Fruit fly (Drosophila melanogaster) whole organism, embryonic: Measurements from ENCODE around the gene SelT.

Source experiments
- CG10959 ChIP-seq: fragments of 200-800 bp; sonication (Bioruptor generic); IDR thresholded peaks from 2 replicates; pipeline ENCODE4 v1.3.6; 2022; ENCODE audit warnings: missing biosample characterization, missing genetic modification characterization
- CG11504 ChIP-seq: fragments of 200-800 bp; sonication (Bioruptor generic); optimal IDR thresholded peaks from 3 replicates; lab custom pipeline; 2019; ENCODE audit warnings: missing biosample characterization, mild to moderate bottlenecking, missing genetic modification characterization, moderate library complexity
- CG11723 ChIP-seq: fragments of 200-800 bp; sonication (Bioruptor generic); optimal IDR thresholded peaks from 2 replicates; lab custom pipeline; 2017; ENCODE audit warnings: missing biosample characterization, mild to moderate bottlenecking, missing genetic modification characterization
- CG12104 ChIP-seq: fragments of 200-800 bp; sonication (Bioruptor generic); optimal IDR thresholded peaks from 3 replicates; lab custom pipeline; 2016; ENCODE audit warnings: missing biosample characterization, missing genetic modification characterization
- CG12769 ChIP-seq: fragments of 200-800 bp; sonication (Bioruptor generic); optimal IDR thresholded peaks from 2 replicates; lab custom pipeline; 2019; ENCODE audit warnings: missing biosample characterization, mild to moderate bottlenecking, missing genetic modification characterization, moderate library complexity
- CG14441 ChIP-seq: fragments of 200-800 bp; sonication (Bioruptor generic); IDR thresholded peaks from 2 replicates; pipeline ENCODE4 v1.3.6; 2022; ENCODE audit warnings: missing biosample characterization, missing genetic modification characterization
- CG15514 ChIP-seq: fragments of 200-800 bp; sonication (Bioruptor generic); optimal IDR thresholded peaks from 3 replicates; lab custom pipeline; 2017; ENCODE audit warnings: missing biosample characterization, missing genetic modification characterization, mild to moderate bottlenecking, moderate library complexity, missing genetic modification reagents
- CG16815 ChIP-seq: fragments of 200-800 bp; sonication (Bioruptor generic); optimal IDR thresholded peaks from 3 replicates; lab custom pipeline; 2017; ENCODE audit warnings: missing biosample characterization, mild to moderate bottlenecking, missing genetic modification characterization
- CG17385 ChIP-seq: fragments of 200-800 bp; sonication (Bioruptor generic); optimal IDR thresholded peaks from 3 replicates; lab custom pipeline; 2018; ENCODE audit warnings: missing biosample characterization, mild to moderate bottlenecking, missing genetic modification characterization
- CG17612 ChIP-seq: fragments of 200-800 bp; sonication (Bioruptor generic); IDR thresholded peaks from 2 replicates; pipeline ENCODE4 v1.3.6; 2022; ENCODE audit warnings: missing biosample characterization, missing genetic modification characterization
- CG17912 ChIP-seq: fragments of 200-800 bp; sonication (Bioruptor generic); optimal IDR thresholded peaks from 2 replicates; lab custom pipeline; 2018; ENCODE audit warnings: missing biosample characterization, mild to moderate bottlenecking, missing genetic modification characterization
- CG18476 ChIP-seq: fragments of 200-800 bp; sonication (Bioruptor generic); optimal IDR thresholded peaks from 2 replicates; lab custom pipeline; 2016; ENCODE audit warnings: missing biosample characterization, mild to moderate bottlenecking, missing genetic modification characterization
- CG2116 ChIP-seq: fragments of 200-800 bp; sonication (Bioruptor generic); optimal IDR thresholded peaks from 3 replicates; lab custom pipeline; 2018; ENCODE audit warnings: missing biosample characterization, mild to moderate bottlenecking, missing genetic modification characterization
- CG2875 ChIP-seq: fragments of 200-800 bp; sonication (Bioruptor generic); optimal IDR thresholded peaks from 2 replicates; lab custom pipeline; 2017; ENCODE audit warnings: missing biosample characterization, mild to moderate bottlenecking, missing genetic modification characterization, missing genetic modification reagents
- CG30431 ChIP-seq: fragments of 200-800 bp; sonication (Bioruptor generic); optimal IDR thresholded peaks from 2 replicates; lab custom pipeline; 2017; ENCODE audit warnings: missing biosample characterization, missing genetic modification characterization
- CG31441 ChIP-seq: fragments of 200-800 bp; sonication (Bioruptor generic); IDR thresholded peaks from 2 replicates; pipeline ENCODE4 v1.3.6; 2022; ENCODE audit warnings: missing biosample characterization, missing genetic modification characterization
- CG3726 ChIP-seq: fragments of 200-800 bp; sonication (Bioruptor generic); IDR thresholded peaks from 3 replicates; pipeline ENCODE4, ENCODE4 v1.3.6; 2022; ENCODE audit warnings: missing biosample characterization, missing genetic modification characterization
- CG4360 ChIP-seq: fragments of 200-800 bp; sonication (Bioruptor generic); IDR thresholded peaks from 2 replicates; pipeline ENCODE4 v1.3.6; 2022; ENCODE audit warnings: missing biosample characterization, missing genetic modification characterization
- CG4424 ChIP-seq: fragments of 200-800 bp; sonication (Bioruptor generic); optimal IDR thresholded peaks from 3 replicates; lab custom pipeline; 2016; ENCODE audit warnings: missing biosample characterization, missing genetic modification characterization
- CG4854 ChIP-seq: fragments of 200-800 bp; sonication (Bioruptor generic); optimal IDR thresholded peaks from 2 replicates; lab custom pipeline; 2016; ENCODE audit warnings: missing biosample characterization, missing genetic modification characterization, inconsistent platforms
- CG5953 ChIP-seq: fragments of 200-800 bp; sonication (Bioruptor generic); IDR thresholded peaks from 2 replicates; pipeline ENCODE4 v1.3.6; 2022; ENCODE audit warnings: missing biosample characterization, missing genetic modification characterization
- CG7928 ChIP-seq: fragments of 200-800 bp; sonication (Bioruptor generic); optimal IDR thresholded peaks from 2 replicates; lab custom pipeline; 2017; ENCODE audit warnings: missing biosample characterization, mild to moderate bottlenecking, missing genetic modification characterization
- CG9609 ChIP-seq: fragments of 200-800 bp; sonication (Bioruptor generic); optimal IDR thresholded peaks from 3 replicates; lab custom pipeline; 2016; ENCODE audit warnings: missing biosample characterization, missing genetic modification characterization
- CHES-1-like ChIP-seq: fragments of 200-800 bp; sonication (Bioruptor generic); optimal IDR thresholded peaks from 2 replicates; lab custom pipeline; 2016; ENCODE audit warnings: missing biosample characterization, missing genetic modification characterization
- Dad ChIP-seq: fragments of 200-800 bp; sonication (Bioruptor generic); optimal IDR thresholded peaks from 3 replicates; lab custom pipeline; 2016; ENCODE audit warnings: missing biosample characterization, missing genetic modification characterization
- Doc2 ChIP-seq: fragments of 200-800 bp; sonication (Bioruptor generic); IDR thresholded peaks from 2 replicates; pipeline ENCODE4 v1.3.6; 2022; ENCODE audit warnings: missing biosample characterization, missing genetic modification characterization
- MESR4 ChIP-seq: fragments of 200-800 bp; sonication (Bioruptor generic); optimal IDR thresholded peaks from 2 replicates; lab custom pipeline; 2018; ENCODE audit warnings: missing biosample characterization, mild to moderate bottlenecking, missing genetic modification characterization, moderate library complexity
- Mad ChIP-seq: fragments of 200-800 bp; sonication (Bioruptor generic); optimal IDR thresholded peaks from 2 replicates; lab custom pipeline; 2016; ENCODE audit warnings: missing biosample characterization, missing genetic modification characterization
- Med ChIP-seq: fragments of 200-800 bp; sonication (Bioruptor generic); peaks from one replicate; lab custom pipeline; 2016; ENCODE audit warnings: missing biosample characterization, missing genetic modification characterization, mild to moderate bottlenecking, inconsistent platforms, moderate library complexity
- NC2β ChIP-seq: fragments of 200-800 bp; sonication (Bioruptor generic); optimal IDR thresholded peaks from 2 replicates; lab custom pipeline; 2016; ENCODE audit warnings: missing biosample characterization, missing genetic modification characterization
- Sry-β ChIP-seq: fragments of 200-800 bp; sonication (Bioruptor generic); optimal IDR thresholded peaks from 2 replicates; lab custom pipeline; 2018; ENCODE audit warnings: missing biosample characterization, mild to moderate bottlenecking, missing genetic modification characterization, moderate library complexity
- ac ChIP-seq: fragments of 200-800 bp; sonication (Bioruptor generic); optimal IDR thresholded peaks from 3 replicates; lab custom pipeline; 2017; ENCODE audit warnings: missing biosample characterization, mild to moderate bottlenecking, missing genetic modification characterization
- bab2 ChIP-seq: fragments of 200-800 bp; sonication (Bioruptor generic); optimal IDR thresholded peaks from 2 replicates; lab custom pipeline; 2016; ENCODE audit warnings: missing biosample characterization, missing genetic modification characterization
- bcd ChIP-seq: fragments of 200-800 bp; sonication (Bioruptor generic); optimal IDR thresholded peaks from 2 replicates; lab custom pipeline; 2017; ENCODE audit warnings: missing biosample characterization, mild to moderate bottlenecking, missing genetic modification characterization
- br ChIP-seq: fragments of >200 bp; optimal IDR thresholded peaks from 2 replicates; lab custom pipeline; 2017
- chif ChIP-seq, 2 experiments: fragments of 200-800 bp; sonication (Bioruptor generic); optimal IDR thresholded peaks; 3 replicates each; lab custom pipeline; 2016; ENCODE audit warnings: missing biosample characterization in 2 of 2, missing genetic modification characterization in 2 of 2
- ems ChIP-seq: fragments of 200-800 bp; sonication (Bioruptor generic); optimal IDR thresholded peaks from 3 replicates; lab custom pipeline; 2016; ENCODE audit warnings: missing biosample characterization, missing genetic modification characterization
- esg ChIP-seq: fragments of 200-800 bp; sonication (Bioruptor generic); conservative IDR thresholded peaks from 2 replicates; pipeline ENCODE4 v1.3.6; 2022; ENCODE audit warnings: missing biosample characterization, missing genetic modification characterization
- ftz-f1 ChIP-seq: fragments of 200-800 bp; sonication (Bioruptor generic); optimal IDR thresholded peaks from 2 replicates; lab custom pipeline; 2016; ENCODE audit warnings: missing biosample characterization, missing genetic modification characterization
- gce ChIP-seq: fragments of 200-800 bp; sonication (Bioruptor generic); IDR thresholded peaks from 3 replicates; pipeline ENCODE4 v1.3.6; 2022; ENCODE audit warnings: missing biosample characterization, missing genetic modification characterization
- grn ChIP-seq: fragments of 200-800 bp; sonication (Bioruptor generic); optimal IDR thresholded peaks from 3 replicates; lab custom pipeline; 2017; ENCODE audit warnings: missing biosample characterization, missing genetic modification characterization
- gsb-n ChIP-seq: fragments of 200-800 bp; sonication (Bioruptor generic); optimal IDR thresholded peaks from 3 replicates; lab custom pipeline; 2018; ENCODE audit warnings: missing biosample characterization, mild to moderate bottlenecking, missing genetic modification characterization
- ham ChIP-seq: fragments of 200-800 bp; sonication (Bioruptor generic); IDR thresholded peaks from 2 replicates; pipeline ENCODE4 v1.3.6; 2022; ENCODE audit warnings: missing biosample characterization, missing genetic modification characterization
- hth ChIP-seq: fragments of >200 bp; optimal IDR thresholded peaks from 2 replicates; lab custom pipeline; 2017; ENCODE audit warnings: inconsistent platforms
- otp ChIP-seq: fragments of 200-800 bp; sonication (Bioruptor generic); IDR thresholded peaks from 3 replicates; pipeline ENCODE4, ENCODE4 v1.3.6; 2022; ENCODE audit warnings: missing biosample characterization, missing genetic modification characterization
- psq ChIP-seq: fragments of 200-800 bp; sonication (Bioruptor generic); optimal IDR thresholded peaks from 2 replicates; lab custom pipeline; 2017; ENCODE audit warnings: missing biosample characterization, missing genetic modification characterization
- schlank ChIP-seq: fragments of 200-800 bp; sonication (Bioruptor generic); optimal IDR thresholded peaks from 2 replicates; lab custom pipeline; 2018; ENCODE audit warnings: missing biosample characterization, mild to moderate bottlenecking, missing genetic modification characterization
- slou ChIP-seq: fragments of 200-800 bp; sonication (Bioruptor generic); optimal IDR thresholded peaks from 3 replicates; lab custom pipeline; 2016; ENCODE audit warnings: missing biosample characterization, missing genetic modification characterization
- so ChIP-seq: fragments of 200-800 bp; sonication (Bioruptor generic); IDR thresholded peaks from 3 replicates; pipeline ENCODE4 v1.3.6; 2022; ENCODE audit warnings: missing biosample characterization, missing genetic modification characterization
- sug ChIP-seq: fragments of 200-800 bp; optimal IDR thresholded peaks from 2 replicates; lab custom pipeline; 2019; ENCODE audit warnings: missing biosample characterization, mild to moderate bottlenecking, missing genetic modification characterization, moderate library complexity
- wek ChIP-seq: fragments of 200-800 bp; sonication (Bioruptor generic); optimal IDR thresholded peaks from 3 replicates; lab custom pipeline; 2018; ENCODE audit warnings: missing biosample characterization, mild to moderate bottlenecking, missing genetic modification characterization, moderate library complexity
- wor ChIP-seq: fragments of 200-800 bp; sonication (Bioruptor generic); IDR thresholded peaks from 2 replicates; pipeline ENCODE4 v1.3.6; 2022; ENCODE audit warnings: missing biosample characterization, missing genetic modification characterization

Gene SelT

dm6 chr2L:5059645-5060254, 49.0 kb downstream of the SelT start, which contains the start of gene Rpn11 (continued):
- peak; percentile 22 for TF ChIP-seq CG2875 (GFP tag; lab: Kevin White, UChicago)
- no peak for TF ChIP-seq CG5953
- TF ChIP-seq schlank = no peak
- TF ChIP-seq wor (GFP tag; lab: Robert Waterston, UW) = no peak
- TF ChIP-seq CG9609 = no peak
- TF ChIP-seq ac (GFP tag; lab: Kevin White, UChicago) = no peak
- no peak for TF ChIP-seq psq (GFP tag; lab: Kevin White, UChicago)
- TF ChIP-seq NC2β = no peak
- no peak for TF ChIP-seq CG4360 (GFP tag; lab: Robert Waterston, UW)
- no peak for TF ChIP-seq ftz-f1
- TF ChIP-seq CG11504 = peak; percentile 73
- peak; percentile 30 for TF ChIP-seq CG15514 (GFP tag; lab: Kevin White, UChicago)
- no peak for TF ChIP-seq so
- peak; percentile 44 for TF ChIP-seq CG16815
- TF ChIP-seq ems = peak; percentile 13
- no peak for TF ChIP-seq otp (GFP tag; lab: Robert Waterston, UW)
- TF ChIP-seq CG17385 (GFP tag; lab: Kevin White, UChicago) = peak; percentile 58
- TF ChIP-seq wek (GFP tag; lab: Kevin White, UChicago) = no peak
- TF ChIP-seq CHES-1-like (GFP tag; lab: Kevin White, UChicago) = peak; percentile 7
- TF ChIP-seq Dad = no peak
- peak; percentile 51 for TF ChIP-seq CG12104 (GFP tag; lab: Kevin White, UChicago)
- TF ChIP-seq ham = no peak
- TF ChIP-seq Sry-β = peak; percentile 97
- TF ChIP-seq CG4424 (GFP tag; lab: Kevin White, UChicago) = peak; percentile 69
- no peak for TF ChIP-seq CG17912
- TF ChIP-seq bcd (GFP tag; lab: Kevin White, UChicago) = peak; percentile 64
- TF ChIP-seq hth (lab: Kevin White, UChicago) = no peak
- no peak for TF ChIP-seq br (lab: Kevin White, UChicago)
- peak; percentile 16 to 47 for TF ChIP-seq chif (GFP tag; optimal IDR thresholded peaks at IDR 0.05; lab: Kevin White, UChicago)
- TF ChIP-seq MESR4 (GFP tag; lab: Kevin White, UChicago) = peak; percentile 87
- TF ChIP-seq CG7928 (GFP tag; lab: Kevin White, UChicago) = no peak
- TF ChIP-seq sug (tag; lab: Kevin White, UChicago) = peak; percentile 78
- peak; percentile 81 for TF ChIP-seq Med (GFP tag; lab: Kevin White, UChicago)
- no peak for TF ChIP-seq grn (GFP tag; lab: Kevin White, UChicago)
- TF ChIP-seq gce (GFP tag; lab: Robert Waterston, UW) = no peak
- TF ChIP-seq CG2116 (GFP tag; lab: Kevin White, UChicago) = peak; percentile 99
- no peak for TF ChIP-seq CG17612 (GFP tag; lab: Robert Waterston, UW)
- peak; percentile 37 for TF ChIP-seq CG18476 (GFP tag; lab: Kevin White, UChicago)
- peak; percentile 25 for TF ChIP-seq CG12769 (tag; lab: Kevin White, UChicago)
- peak; percentile 73 for TF ChIP-seq CG31441 (GFP tag; lab: Robert Waterston, UW)
- no peak for TF ChIP-seq CG10959
- no peak for TF ChIP-seq Mad (GFP tag; lab: Kevin White, UChicago)
- peak; percentile 47 for TF ChIP-seq gsb-n
- no peak for TF ChIP-seq Doc2 (GFP tag; lab: Robert Waterston, UW)
- TF ChIP-seq esg (GFP tag; lab: Robert Waterston, UW) = peak; percentile 39
- TF ChIP-seq CG3726 = no peak
- peak; percentile 14; the same call in 1 of the 2 replicates for TF ChIP-seq CG14441
- TF ChIP-seq CG11723 (GFP tag; lab: Kevin White, UChicago) = peak; percentile 30
- TF ChIP-seq bab2 (GFP tag; lab: Kevin White, UChicago) = peak; percentile 49
- no peak for TF ChIP-seq CG30431 (GFP tag; lab: Kevin White, UChicago)
- TF ChIP-seq slou (GFP tag; lab: Kevin White, UChicago) = peak; percentile 49
- TF ChIP-seq CG4854 (GFP tag; lab: Kevin White, UChicago) = peak; percentile 19
